Worm (Caenorhabditis elegans): ENCODE data around the gene Y94H6A.10.
"Not testable (repeated sequence)": the region's sequence is repeated elsewhere in the genome, so short reads cannot be mapped to it uniquely, and the experiment has no call there.

DNA sequence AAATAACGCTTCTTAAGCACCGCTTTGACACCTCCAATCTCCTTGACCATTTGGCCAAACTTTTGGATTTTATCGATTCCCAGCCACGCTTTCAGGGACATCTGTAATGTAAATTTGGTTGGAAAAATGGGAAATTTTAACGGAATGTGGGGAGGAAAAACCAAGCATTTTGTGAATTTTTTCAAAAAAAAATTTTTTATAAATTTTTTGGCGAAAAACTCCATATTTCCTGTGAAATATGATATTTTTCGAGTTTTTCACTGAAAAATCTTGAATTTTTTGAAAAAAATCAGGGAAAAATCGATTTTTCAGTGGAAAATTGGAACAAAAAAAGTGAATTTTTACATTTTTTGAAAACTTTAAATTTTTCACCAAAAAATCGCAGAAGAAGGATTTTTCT, 9.3 kb upstream of the Y94H6A.10 start, which contains the start of gene ndua-12:
- TF ChIP-seq unc-62 (GFP tag; optimal IDR thresholded peaks at IDR 0.05); nhr-28 (tag; optimal IDR thresholded peaks at IDR 0.05); lin-13 (tag; optimal IDR thresholded peaks at IDR 0.05); nhr-237 (tag; optimal IDR thresholded peaks at IDR 0.05): not testable (repeated sequence)
